Worm (Caenorhabditis elegans) whole organism, late embryonic: ENCODE results near the gene C16C8.25.

Experiments
- F13H6.1 ChIP-seq: sonication (generic microtip); optimal IDR thresholded peaks from 2 replicates; lab custom pipeline; 2016; ENCODE audit warnings: missing genetic modification characterization, missing compliant biosample characterization
- K02D7.2 ChIP-seq: sonication (generic microtip); optimal IDR thresholded peaks from 2 replicates; lab custom pipeline; 2017; ENCODE audit warnings: mild to moderate bottlenecking, missing genetic modification characterization, missing compliant biosample characterization
- T23F11.4 ChIP-seq: fragments of 200-800 bp; sonication (Bioruptor generic); optimal IDR thresholded peaks from 2 replicates; lab custom pipeline; 2018; ENCODE audit warnings: mild to moderate bottlenecking, missing genetic modification characterization, missing compliant biosample characterization
- Y22D7AL.16 ChIP-seq: sonication (generic microtip); optimal IDR thresholded peaks from 2 replicates; lab custom pipeline; 2016; ENCODE audit warnings: missing genetic modification characterization, missing compliant biosample characterization
- ahr-1 ChIP-seq: sonication (generic microtip); optimal IDR thresholded peaks from 2 replicates; lab custom pipeline; 2016; ENCODE audit warnings: missing genetic modification characterization, missing compliant biosample characterization
- ceh-14 ChIP-seq: sonication (generic microtip); optimal IDR thresholded peaks from 2 replicates; lab custom pipeline; 2016; ENCODE audit warnings: missing genotype, missing genetic modification characterization, missing compliant biosample characterization
- ceh-19 ChIP-seq: fragments of 200-800 bp; sonication (Bioruptor generic); optimal IDR thresholded peaks from 2 replicates; lab custom pipeline; 2018; ENCODE audit warnings: mild to moderate bottlenecking, missing genetic modification characterization, missing compliant biosample characterization
- ceh-24 ChIP-seq: sonication (generic microtip); optimal IDR thresholded peaks from 2 replicates; lab custom pipeline; 2016; ENCODE audit warnings: mild to moderate bottlenecking, missing genetic modification characterization, missing compliant biosample characterization
- ceh-30 ChIP-seq: fragments of 150-350 bp; optimal IDR thresholded peaks from 2 replicates; lab custom pipeline; 2014; ENCODE audit warnings: missing biosample characterization, missing genetic modification characterization
- ceh-34 ChIP-seq: sonication (generic microtip); optimal IDR thresholded peaks from 2 replicates; lab custom pipeline; 2016; ENCODE audit warnings: mild to moderate bottlenecking, missing genetic modification characterization, missing compliant biosample characterization
- ceh-45 ChIP-seq: fragments of 200-800 bp; sonication (Bioruptor generic); IDR thresholded peaks from 2 replicates; pipeline ENCODE4 v1.3.6; 2022; ENCODE audit warnings: missing genetic modification reagents, missing genetic modification characterization, missing compliant biosample characterization
- ceh-48 ChIP-seq: sonication (generic microtip); optimal IDR thresholded peaks from 2 replicates; lab custom pipeline; 2016; ENCODE audit warnings: missing genetic modification characterization, inconsistent platforms, missing compliant biosample characterization
- che-1 ChIP-seq: sonication (generic microtip); optimal IDR thresholded peaks from 2 replicates; lab custom pipeline; 2016; ENCODE audit warnings: mild to moderate bottlenecking, missing genetic modification characterization, missing compliant biosample characterization
- dmd-4 ChIP-seq: sonication (generic microtip); optimal IDR thresholded peaks from 2 replicates; lab custom pipeline; 2016; ENCODE audit warnings: borderline replicate concordance, missing genetic modification characterization, missing compliant biosample characterization
- dve-1 ChIP-seq: sonication (generic microtip); optimal IDR thresholded peaks from 2 replicates; lab custom pipeline; 2017; ENCODE audit warnings: antibody characterized with exemption, mild to moderate bottlenecking, missing genetic modification characterization, missing compliant biosample characterization
- elt-4 ChIP-seq: sonication (generic microtip); optimal IDR thresholded peaks from 2 replicates; lab custom pipeline; 2016; ENCODE audit warnings: missing genetic modification characterization, missing compliant biosample characterization
- fax-1 ChIP-seq: sonication (generic microtip); optimal IDR thresholded peaks from 2 replicates; lab custom pipeline; 2016; ENCODE audit warnings: missing genotype, missing genetic modification characterization, missing compliant biosample characterization
- fkh-10 ChIP-seq: fragments of 150-350 bp; optimal IDR thresholded peaks from 2 replicates; lab custom pipeline; 2014; ENCODE audit warnings: missing biosample characterization, missing genetic modification reagents, missing genetic modification characterization
- gmeb-2 ChIP-seq: sonication (generic microtip); optimal IDR thresholded peaks from 2 replicates; lab custom pipeline; 2016; ENCODE audit warnings: missing genetic modification characterization, inconsistent platforms, missing compliant biosample characterization
- hlh-13 ChIP-seq: fragments of 200-800 bp; sonication (Bioruptor generic); optimal IDR thresholded peaks from 2 replicates; lab custom pipeline; 2018; ENCODE audit warnings: mild to moderate bottlenecking, missing genetic modification characterization, missing compliant biosample characterization
- hlh-15 ChIP-seq: sonication (generic microtip); optimal IDR thresholded peaks from 2 replicates; lab custom pipeline; 2016; ENCODE audit warnings: missing genetic modification characterization, missing compliant biosample characterization
- hlh-30 ChIP-seq: sonication (generic microtip); optimal IDR thresholded peaks from 2 replicates; lab custom pipeline; 2017; ENCODE audit warnings: antibody characterized with exemption, missing genetic modification characterization, missing compliant biosample characterization; ENCODE audit not compliant: insufficient read depth
- hlh-8 ChIP-seq: sonication (generic microtip); optimal IDR thresholded peaks from 2 replicates; lab custom pipeline; 2016; ENCODE audit warnings: missing genotype, missing genetic modification characterization, missing compliant biosample characterization
- madf-2 ChIP-seq: sonication (generic microtip); optimal IDR thresholded peaks from 2 replicates; lab custom pipeline; 2017; ENCODE audit warnings: missing genetic modification characterization, missing compliant biosample characterization
- nhr-232 ChIP-seq: sonication (generic microtip); optimal IDR thresholded peaks from 2 replicates; lab custom pipeline; 2016; ENCODE audit warnings: missing genetic modification characterization, missing compliant biosample characterization
- pag-3 ChIP-seq: sonication (generic microtip); optimal IDR thresholded peaks from 2 replicates; lab custom pipeline; 2016; ENCODE audit warnings: missing compliant biosample characterization, missing genetic modification characterization, borderline replicate concordance
- pax-1 ChIP-seq: fragments of 150-350 bp; optimal IDR thresholded peaks from 2 replicates; lab custom pipeline; 2014; ENCODE audit warnings: missing biosample characterization, missing genetic modification characterization
- pha-4 ChIP-seq: fragments of 150-350 bp; optimal IDR thresholded peaks from 2 replicates; lab custom pipeline; 2018; ENCODE audit warnings: missing biosample characterization, missing genetic modification reagents, missing genetic modification characterization
- pros-1 ChIP-seq: fragments of 150-350 bp; optimal IDR thresholded peaks from 2 replicates; lab custom pipeline; 2014; ENCODE audit warnings: missing biosample characterization, missing genetic modification reagents, missing genetic modification characterization
- ref-2 ChIP-seq: sonication (generic microtip); optimal IDR thresholded peaks from 2 replicates; lab custom pipeline; 2016; ENCODE audit warnings: missing genetic modification characterization, missing compliant biosample characterization
- sdc-2 ChIP-seq: sonication (generic microtip); optimal IDR thresholded peaks from 2 replicates; lab custom pipeline; 2016; ENCODE audit warnings: missing genotype, missing genetic modification characterization, missing compliant biosample characterization
- sox-2 ChIP-seq: fragments of 200-800 bp; sonication (Bioruptor generic); IDR thresholded peaks from 2 replicates; pipeline ENCODE4 v1.3.6; 2022; ENCODE audit warnings: missing genetic modification reagents, missing genetic modification characterization, missing compliant biosample characterization
- sox-4 ChIP-seq: sonication (generic microtip); optimal IDR thresholded peaks from 2 replicates; lab custom pipeline; 2017; ENCODE audit warnings: mild to moderate bottlenecking, missing genetic modification characterization, inconsistent platforms, missing compliant biosample characterization
- syd-9 ChIP-seq: sonication (generic microtip); optimal IDR thresholded peaks from 2 replicates; lab custom pipeline; 2016; ENCODE audit warnings: mild to moderate bottlenecking, missing genetic modification characterization, moderate library complexity, missing compliant biosample characterization
- tbx-2 ChIP-seq: sonication (generic microtip); optimal IDR thresholded peaks from 2 replicates; lab custom pipeline; 2016; ENCODE audit warnings: missing genetic modification characterization, missing compliant biosample characterization
- tbx-7 ChIP-seq: sonication (generic microtip); optimal IDR thresholded peaks from 2 replicates; lab custom pipeline; 2016; ENCODE audit warnings: missing genotype, missing genetic modification characterization, missing compliant biosample characterization
- ttx-3 ChIP-seq: sonication (generic microtip); optimal IDR thresholded peaks from 2 replicates; lab custom pipeline; 2016; ENCODE audit warnings: missing genetic modification reagents, missing genetic modification characterization, missing compliant biosample characterization
- unc-3 ChIP-seq, 2 experiments: fragments of 200-800 bp in 1 of 2; sonication (Bioruptor generic) in 1 of 2; sonication (generic microtip) in 1 of 2; conservative IDR thresholded peaks in 1 of 2; optimal IDR thresholded peaks in 1 of 2; 2 replicates each; pipeline versions ENCODE4 v1.3.6 to Lab custom; 2016 to 2022; ENCODE audit warnings: missing compliant biosample characterization in 2 of 2, missing genetic modification characterization in 2 of 2, missing genetic modification reagents in 1 of 2
- unc-55 ChIP-seq: sonication (generic microtip); optimal IDR thresholded peaks from 2 replicates; lab custom pipeline; 2017; ENCODE audit warnings: missing biosample characterization, missing genetic modification reagents, missing genetic modification characterization
- unc-86 ChIP-seq: sonication (generic microtip); optimal IDR thresholded peaks from 2 replicates; lab custom pipeline; 2016; ENCODE audit warnings: missing genetic modification characterization, missing compliant biosample characterization
- zip-5 ChIP-seq: sonication (generic microtip); optimal IDR thresholded peaks from 2 replicates; lab custom pipeline; 2016; ENCODE audit warnings: missing genetic modification characterization, missing compliant biosample characterization
- ztf-16 ChIP-seq: sonication (generic microtip); optimal IDR thresholded peaks from 2 replicates; lab custom pipeline; 2017; ENCODE audit warnings: missing genetic modification characterization, missing compliant biosample characterization

C16C8.25 gene

DNA sequence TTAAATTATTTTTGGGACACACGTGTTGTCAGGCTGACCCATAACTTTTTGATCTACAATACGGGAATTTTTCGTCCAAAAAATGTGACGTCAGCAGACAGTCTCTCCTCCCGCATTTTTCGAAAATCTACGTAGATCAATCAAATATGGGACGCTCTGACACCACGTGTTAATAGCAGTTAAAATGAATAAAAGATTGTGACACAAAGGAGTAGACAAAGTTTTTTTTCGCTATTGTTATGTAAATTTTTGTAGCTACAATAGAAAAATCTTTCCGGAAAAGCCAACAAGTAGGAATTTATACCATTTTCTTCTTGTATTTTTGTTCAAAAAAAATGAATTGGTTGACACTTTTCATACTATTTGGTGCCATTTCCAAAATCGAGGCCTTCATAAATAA lies 7.7 kb upstream of the C16C8.25 start, which contains the start of gene C16C8.27:
Gene C16C8.27 (plus strand): TSS at position 301 of the 400 bp plus-strand sequence.
- no peak for TF ChIP-seq unc-3 (GFP tag; conservative IDR thresholded peaks at IDR 0.05; lab: Robert Waterston, UW)
- no peak for TF ChIP-seq unc-3 (tag; optimal IDR thresholded peaks at IDR 0.05; lab: Kevin White, UChicago)
- TF ChIP-seq unc-55: no peak
- no peak for TF ChIP-seq F13H6.1
- no peak for TF ChIP-seq pax-1 (tag; lab: Kevin White, UChicago)
- TF ChIP-seq zip-5 (tag; lab: Kevin White, UChicago): no peak
- no peak for TF ChIP-seq pha-4
- no peak for TF ChIP-seq tbx-2 (tag; lab: Kevin White, UChicago)
- no peak for TF ChIP-seq hlh-13 (GFP tag; lab: Kevin White, UChicago)
- no peak for TF ChIP-seq hlh-8
- TF ChIP-seq ceh-48 (tag; lab: Kevin White, UChicago): no peak
- TF ChIP-seq K02D7.2 (tag; lab: Kevin White, UChicago): no peak
- TF ChIP-seq che-1 (tag; lab: Kevin White, UChicago): no peak
- no peak for TF ChIP-seq ahr-1 (tag; lab: Kevin White, UChicago)
- no peak for TF ChIP-seq syd-9 (tag; lab: Kevin White, UChicago)

DNA sequence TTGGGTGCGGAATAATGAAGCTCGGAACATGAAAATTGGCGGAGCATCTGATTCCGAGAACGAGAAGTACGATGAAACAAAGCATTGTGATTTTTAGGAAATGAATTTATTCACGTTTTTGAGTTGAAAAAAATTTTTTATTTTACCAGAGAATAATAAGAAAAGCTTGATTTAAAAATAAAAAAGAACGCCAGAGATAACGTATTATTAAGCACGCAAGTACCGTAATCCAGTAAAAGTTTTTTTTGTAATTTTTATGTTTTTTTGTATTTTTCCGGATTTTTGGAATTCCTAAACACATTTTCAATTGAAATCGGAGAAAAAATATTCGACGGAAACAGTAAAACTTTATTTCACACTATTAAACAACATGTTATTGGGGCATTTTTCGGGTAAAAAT lies 5.9 kb upstream of the C16C8.25 start, which contains the start of gene C16C8.22:
Gene C16C8.22 (minus strand): TSS at position 101 of the 400 bp plus-strand sequence.
- TF ChIP-seq gmeb-2 (tag; lab: Kevin White, UChicago) (no peak), ttx-3 (no peak), ceh-19 (GFP tag; lab: Kevin White, UChicago) (no peak), fax-1 (no peak), ceh-45 (GFP tag; lab: Robert Waterston, UW) (no peak), hlh-15 (tag; lab: Kevin White, UChicago) (no peak), hlh-30 (tag; lab: Kevin White, UChicago) (no peak), elt-4 (tag; lab: Kevin White, UChicago) (no peak), dve-1 (no peak), hlh-13 (GFP tag; lab: Kevin White, UChicago) (no peak), ceh-30 (no peak)

DNA sequence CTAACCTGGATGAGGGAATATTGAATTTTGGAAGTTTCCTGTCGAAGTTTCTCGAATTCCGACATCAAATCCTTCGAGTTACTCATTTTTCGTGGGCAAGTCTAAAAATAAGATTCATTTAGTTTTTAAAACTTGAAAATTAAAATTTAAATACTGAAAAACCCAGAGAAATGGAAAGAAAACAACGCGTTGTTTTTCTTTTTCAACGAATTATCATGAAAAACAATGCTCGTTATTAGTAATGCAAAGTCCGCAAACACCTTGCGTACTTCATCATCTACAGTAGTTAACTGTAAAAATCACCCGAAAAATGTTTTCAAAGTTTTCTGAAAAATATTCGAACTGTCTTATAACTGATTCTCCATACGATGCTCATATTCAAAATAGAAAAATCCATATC lies 4.8 kb upstream of the C16C8.25 start, which contains the start of gene C16C8.4:
Gene C16C8.4 (minus strand): TSS at position 101 of the 400 bp plus-strand sequence.
- TF ChIP-seq pha-4 (no peak), madf-2 (tag; lab: Kevin White, UChicago) (no peak), unc-3 (GFP tag; conservative IDR thresholded peaks at IDR 0.05; lab: Robert Waterston, UW) (no peak), unc-3 (tag; optimal IDR thresholded peaks at IDR 0.05; lab: Kevin White, UChicago) (no peak), sox-4 (no peak), tbx-7 (no peak), Y22D7AL.16 (no peak), ceh-14 (tag; lab: Kevin White, UChicago) (no peak), T23F11.4 (GFP tag; lab: Kevin White, UChicago) (no peak), sdc-2 (tag; lab: Kevin White, UChicago) (no peak)

DNA sequence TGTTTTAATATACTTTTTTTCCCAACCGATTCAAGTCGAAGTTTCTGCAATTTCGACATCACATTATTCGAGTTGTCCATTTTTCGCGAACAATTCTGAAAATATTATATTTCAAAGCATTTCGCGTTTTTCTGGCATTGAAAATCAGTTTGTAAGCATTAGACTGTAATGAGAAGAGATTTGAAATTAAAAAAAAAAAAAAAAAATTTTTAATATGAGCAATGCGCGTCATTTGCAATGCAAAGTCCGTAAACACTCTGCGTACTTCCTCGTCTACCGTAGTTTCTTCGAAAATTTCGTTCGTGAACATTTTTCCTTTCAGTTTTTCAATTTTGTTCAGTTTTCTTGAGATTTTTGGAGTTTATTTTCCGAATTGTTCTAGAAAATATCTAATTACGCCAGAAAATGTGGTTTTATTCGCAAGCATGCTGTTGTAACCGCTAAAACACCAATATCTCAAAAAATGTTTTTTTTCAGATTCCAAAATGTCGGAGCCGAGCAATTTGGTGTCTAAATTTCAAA lies 3.7 kb upstream of the C16C8.25 start, which contains the start of the genes C16C8.5 and C16C8.16:
Gene C16C8.5 (minus strand): TSS at position 101 of the 522 bp plus-strand sequence.
Gene C16C8.16 (plus strand): TSS at position 472 of the 522 bp plus-strand sequence.
- TF ChIP-seq ceh-48 (tag; lab: Kevin White, UChicago): no peak
- TF ChIP-seq ceh-19 (GFP tag; lab: Kevin White, UChicago): no peak
- no peak for TF ChIP-seq pax-1 (tag; lab: Kevin White, UChicago)
- TF ChIP-seq dmd-4 (tag; lab: Kevin White, UChicago): no peak
- no peak for TF ChIP-seq fkh-10
- no peak for TF ChIP-seq sox-2 (GFP tag; lab: Robert Waterston, UW)
- TF ChIP-seq ztf-16: no peak
- no peak for TF ChIP-seq ref-2
- TF ChIP-seq tbx-2 (tag; lab: Kevin White, UChicago): no peak
- TF ChIP-seq ceh-34 (tag; lab: Kevin White, UChicago): no peak
- TF ChIP-seq pag-3 (tag; lab: Kevin White, UChicago): no peak
- no peak for TF ChIP-seq pros-1 (tag; lab: Kevin White, UChicago)
- TF ChIP-seq unc-55: no peak
- TF ChIP-seq unc-86: no peak
- no peak for TF ChIP-seq nhr-232 (tag; lab: Kevin White, UChicago)
- TF ChIP-seq ceh-24 (tag; lab: Kevin White, UChicago): no peak
